Worm (Caenorhabditis elegans) whole organism, midembryonic: Measurements from ENCODE around the gene C15B12.1.

Experiments used
- T22C8.4 ChIP-seq: fragments of 200-800 bp; sonication (Bioruptor generic); IDR thresholded peaks from 2 replicates; pipeline ENCODE4 v1.3.6; 2022; ENCODE audit warnings: missing genetic modification characterization, missing compliant biosample characterization
- cog-1 ChIP-seq: sonication (generic microtip); optimal IDR thresholded peaks from 2 replicates; lab custom pipeline; 2016; ENCODE audit warnings: missing genetic modification characterization, missing compliant biosample characterization
- flt-1 ChIP-seq: fragments of 200-800 bp; sonication (Bioruptor generic); IDR thresholded peaks from 2 replicates; pipeline ENCODE4 v1.3.6; 2022; ENCODE audit warnings: missing genetic modification characterization, missing compliant biosample characterization
- klf-2 ChIP-seq: fragments of 200-800 bp; sonication (Bioruptor generic); conservative IDR thresholded peaks from 2 replicates; pipeline ENCODE4 v1.3.6; 2022; ENCODE audit warnings: missing genetic modification reagents, missing genetic modification characterization, missing compliant biosample characterization
- med-1 ChIP-seq: sonication (generic microtip); optimal IDR thresholded peaks from 2 replicates; lab custom pipeline; 2017; ENCODE audit warnings: missing genetic modification characterization, mild to moderate bottlenecking, missing compliant biosample characterization, antibody characterized with exemption, missing genetic modification reagents; ENCODE audit not compliant: insufficient read depth
- ref-1 ChIP-seq: fragments of 200-800 bp; sonication (Bioruptor generic); conservative IDR thresholded peaks from 2 replicates; pipeline ENCODE4 v1.3.6; 2022; ENCODE audit warnings: missing genetic modification reagents, missing genetic modification characterization, missing compliant biosample characterization
- tab-1 ChIP-seq: fragments of 200-800 bp; sonication (Bioruptor generic); IDR thresholded peaks from 2 replicates; pipeline ENCODE4 v1.3.6; 2022; ENCODE audit warnings: missing genetic modification characterization, missing compliant biosample characterization
- ztf-23 ChIP-seq: fragments of 200-800 bp; sonication (Bioruptor generic); IDR thresholded peaks from 2 replicates; pipeline ENCODE4 v1.3.6; 2022; ENCODE audit warnings: missing genetic modification reagents, missing genetic modification characterization, missing compliant biosample characterization
- ztf-29 ChIP-seq: fragments of 200-800 bp; sonication (Bioruptor generic); IDR thresholded peaks from 2 replicates; pipeline ENCODE4 v1.3.6; 2022; ENCODE audit warnings: missing genetic modification reagents, missing genetic modification characterization, missing compliant biosample characterization

The C15B12.1 gene

ce11 chrX:6509813-6510212, 33.2 kb downstream of the C15B12.1 start:
- TF ChIP-seq T22C8.4 (GFP tag; lab: Robert Waterston, UW) (no peak), med-1 (GFP tag; lab: Kevin White, UChicago) (no peak), ztf-23 (GFP tag; lab: Robert Waterston, UW) (no peak), cog-1 (no peak), flt-1 (GFP tag; lab: Robert Waterston, UW) (no peak), ref-1 (GFP tag; lab: Robert Waterston, UW) (no peak), klf-2 (GFP tag; lab: Robert Waterston, UW) (no peak), ztf-29 (GFP tag; lab: Robert Waterston, UW) (no peak), tab-1 (GFP tag; lab: Robert Waterston, UW) (no peak)

ce11 chrX:6510627-6511026, 34.0 kb downstream of the C15B12.1 start, which contains the start of gene ttr-36:
Gene ttr-36 (plus strand): TSS chrX:6510927.
- no peak for TF ChIP-seq T22C8.4 (GFP tag; lab: Robert Waterston, UW)
- no peak for TF ChIP-seq ref-1 (GFP tag; lab: Robert Waterston, UW)
- no peak for TF ChIP-seq ztf-29 (GFP tag; lab: Robert Waterston, UW)
- no peak for TF ChIP-seq klf-2 (GFP tag; lab: Robert Waterston, UW)
- no peak for TF ChIP-seq flt-1 (GFP tag; lab: Robert Waterston, UW)
- no peak for TF ChIP-seq tab-1 (GFP tag; lab: Robert Waterston, UW)
- no peak for TF ChIP-seq ztf-23 (GFP tag; lab: Robert Waterston, UW)
- TF ChIP-seq med-1 (GFP tag; lab: Kevin White, UChicago), result no peak
- TF ChIP-seq cog-1, result no peak

- TF ChIP-seq cog-1, result no peak
Measured at ce11 chrX:6511985-6512384, 35.4 kb downstream of the C15B12.1 start, which contains the start of gene ttr-35. Gene ttr-35 (plus strand): TSS chrX:6512285.

ce11 chrX:6514466-6514865, 37.9 kb downstream of the C15B12.1 start:
- no peak for TF ChIP-seq cog-1
- no peak for TF ChIP-seq ztf-29 (GFP tag; lab: Robert Waterston, UW)
- no peak for TF ChIP-seq flt-1 (GFP tag; lab: Robert Waterston, UW)
- TF ChIP-seq klf-2 (GFP tag; lab: Robert Waterston, UW), result no peak
- no peak for TF ChIP-seq tab-1 (GFP tag; lab: Robert Waterston, UW)
- TF ChIP-seq ztf-23 (GFP tag; lab: Robert Waterston, UW), result no peak
- no peak for TF ChIP-seq ref-1 (GFP tag; lab: Robert Waterston, UW)
- TF ChIP-seq T22C8.4 (GFP tag; lab: Robert Waterston, UW), result no peak
- TF ChIP-seq med-1 (GFP tag; lab: Kevin White, UChicago), result no peak

ce11 chrX:6515267-6515666, 38.7 kb downstream of the C15B12.1 start:
- TF ChIP-seq tab-1 (GFP tag; lab: Robert Waterston, UW) (no peak), cog-1 (no peak), klf-2 (GFP tag; lab: Robert Waterston, UW) (no peak), T22C8.4 (GFP tag; lab: Robert Waterston, UW) (no peak)

- TF ChIP-seq T22C8.4 (GFP tag; lab: Robert Waterston, UW) (no peak), flt-1 (GFP tag; lab: Robert Waterston, UW) (no peak), ztf-23 (GFP tag; lab: Robert Waterston, UW) (no peak), klf-2 (GFP tag; lab: Robert Waterston, UW) (no peak), med-1 (GFP tag; lab: Kevin White, UChicago) (no peak), cog-1 (no peak), ref-1 (GFP tag; lab: Robert Waterston, UW) (no peak), tab-1 (GFP tag; lab: Robert Waterston, UW) (no peak), ztf-29 (GFP tag; lab: Robert Waterston, UW) (no peak)
Measured at ce11 chrX:6517025-6517770, 40.6 kb downstream of the C15B12.1 start.

- no peak for TF ChIP-seq klf-2 (GFP tag; lab: Robert Waterston, UW)
- TF ChIP-seq med-1 (GFP tag; lab: Kevin White, UChicago), result no peak
- TF ChIP-seq flt-1 (GFP tag; lab: Robert Waterston, UW), result no peak
- TF ChIP-seq T22C8.4 (GFP tag; lab: Robert Waterston, UW), result no peak
- TF ChIP-seq ztf-23 (GFP tag; lab: Robert Waterston, UW), result no peak
- TF ChIP-seq tab-1 (GFP tag; lab: Robert Waterston, UW), result no peak
- no peak for TF ChIP-seq ref-1 (GFP tag; lab: Robert Waterston, UW)
- no peak for TF ChIP-seq ztf-29 (GFP tag; lab: Robert Waterston, UW)
Measured at ce11 chrX:6518537-6518936, 41.9 kb downstream of the C15B12.1 start, which contains the start of gene ets-4. Gene ets-4 (plus strand): TSS chrX:6518883.

ce11 chrX:6519473-6519872, 42.9 kb downstream of the C15B12.1 start:
- TF ChIP-seq tab-1 (GFP tag; lab: Robert Waterston, UW) (no peak), T22C8.4 (GFP tag; lab: Robert Waterston, UW) (no peak), ztf-29 (GFP tag; lab: Robert Waterston, UW) (no peak), cog-1 (no peak), med-1 (GFP tag; lab: Kevin White, UChicago) (no peak), ztf-23 (GFP tag; lab: Robert Waterston, UW) (no peak), flt-1 (GFP tag; lab: Robert Waterston, UW) (no peak), klf-2 (GFP tag; lab: Robert Waterston, UW) (no peak), ref-1 (GFP tag; lab: Robert Waterston, UW) (no peak)

- TF ChIP-seq ref-1 (GFP tag; lab: Robert Waterston, UW) (no peak), T22C8.4 (GFP tag; lab: Robert Waterston, UW) (no peak), ztf-29 (GFP tag; lab: Robert Waterston, UW) (no peak), med-1 (GFP tag; lab: Kevin White, UChicago) (no peak), tab-1 (GFP tag; lab: Robert Waterston, UW) (no peak), ztf-23 (GFP tag; lab: Robert Waterston, UW) (no peak), cog-1 (no peak), flt-1 (GFP tag; lab: Robert Waterston, UW) (no peak), klf-2 (GFP tag; lab: Robert Waterston, UW) (no peak)
Measured at ce11 chrX:6519946-6520345, 43.3 kb downstream of the C15B12.1 start.
